Worm (Caenorhabditis elegans) whole organism, L4/young adult: ENCODE results near the gene cut-6.

Experiments used
- W03F9.2 ChIP-seq: fragments of 150-350 bp; optimal IDR thresholded peaks from 2 replicates; lab custom pipeline; 2014; ENCODE audit warnings: missing biosample characterization, missing genetic modification characterization
- him-1 ChIP-seq: sonication (generic microtip); optimal IDR thresholded peaks from 2 replicates; lab custom pipeline; 2016; ENCODE audit warnings: missing genotype, missing genetic modification reagents, missing genetic modification characterization, missing compliant biosample characterization

DNA sequence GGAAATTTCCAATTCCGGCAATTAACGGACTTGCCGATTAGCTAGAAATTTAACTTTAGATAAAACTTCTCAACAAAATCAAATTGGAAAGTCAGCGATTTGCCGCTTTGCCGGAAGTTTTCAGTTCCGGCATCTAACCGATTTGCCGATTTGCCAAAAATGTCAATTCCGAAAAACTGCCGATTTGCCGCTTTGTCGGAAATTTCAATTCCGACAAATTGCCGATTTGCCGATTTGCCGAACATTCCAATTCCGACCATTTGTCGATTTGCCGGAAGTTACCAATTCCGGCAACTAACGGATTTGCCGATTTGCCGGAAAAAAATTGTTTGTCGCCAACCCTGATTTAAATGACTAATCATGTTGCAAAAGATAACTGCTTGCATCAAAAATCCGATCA is 2.1 kb upstream of the cut-6 start:
- TF ChIP-seq him-1 = no peak
- TF ChIP-seq W03F9.2 (tag; lab: Kevin White, UChicago) = no peak
